Worm (Caenorhabditis elegans): Measurements from ENCODE around the gene slc-46A.

DNA sequence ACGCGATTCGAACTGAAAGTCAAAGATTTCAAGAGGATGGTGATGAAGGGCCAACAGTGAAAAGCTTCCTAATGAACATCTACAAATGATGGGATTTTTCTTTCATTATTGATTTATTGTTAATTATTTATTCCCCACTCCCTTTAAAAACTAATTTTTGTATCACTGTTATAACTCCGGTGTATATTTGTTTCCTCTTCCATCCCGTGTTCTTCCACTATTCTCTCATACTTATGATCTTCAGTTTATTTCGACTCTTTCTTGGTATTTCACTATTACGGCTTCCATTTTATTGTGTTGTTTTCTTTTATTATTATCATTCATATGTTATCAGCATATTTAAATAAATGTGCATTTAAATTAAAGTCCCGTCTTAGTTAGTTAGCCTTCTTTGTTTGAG is 55.3 kb downstream of the slc-46A start:
- TF ChIP-seq mec-3 (tag; optimal IDR thresholded peaks at IDR 0.05; ENCODE audit: borderline replicate concordance) (no peak), hlh-13 (GFP tag; optimal IDR thresholded peaks at IDR 0.05) (no peak), hlh-15 (tag; optimal IDR thresholded peaks at IDR 0.05) (no peak), ceh-31 (tag; optimal IDR thresholded peaks at IDR 0.05) (no peak), syd-9 (tag; optimal IDR thresholded peaks at IDR 0.05) (no peak), hlh-8 (tag; optimal IDR thresholded peaks at IDR 0.05) (no peak), hlh-6 (tag; optimal IDR thresholded peaks at IDR 0.05) (no peak), ceh-30 (tag; optimal IDR thresholded peaks at IDR 0.05) (no peak), nhr-11 (tag; optimal IDR thresholded peaks at IDR 0.05) (no peak), K09A11.1 (tag; optimal IDR thresholded peaks at IDR 0.05; ENCODE audit: insufficient read depth) (no peak), fkh-10 (GFP tag; optimal IDR thresholded peaks at IDR 0.05) (no peak), pqm-1 (tag; optimal IDR thresholded peaks at IDR 0.05) (no peak), dve-1 (tag; optimal IDR thresholded peaks at IDR 0.05) (no peak)
